Worm (Caenorhabditis elegans) whole organism, L1 larva: ENCODE measurements around the gene jud-4.

ENCODE experiments used
- egl-27 ChIP-seq, 2 experiments: fragments of 150-350 bp in 1 of 2; sonication (generic microtip); optimal IDR thresholded peaks; 3 replicates each; lab custom pipeline; 2017 to 2018; ENCODE audit warnings: missing biosample characterization in 2 of 2, missing genetic modification characterization in 2 of 2, missing genetic modification reagents in 2 of 2
- irx-1 ChIP-seq: sonication (generic microtip); optimal IDR thresholded peaks from 2 replicates; lab custom pipeline; 2016; ENCODE audit warnings: missing genetic modification characterization, missing compliant biosample characterization
- lin-39 ChIP-seq: fragments of 150-350 bp; optimal IDR thresholded peaks from 2 replicates; lab custom pipeline; 2014; ENCODE audit warnings: missing biosample characterization, missing genetic modification reagents, missing genetic modification characterization

DNA sequence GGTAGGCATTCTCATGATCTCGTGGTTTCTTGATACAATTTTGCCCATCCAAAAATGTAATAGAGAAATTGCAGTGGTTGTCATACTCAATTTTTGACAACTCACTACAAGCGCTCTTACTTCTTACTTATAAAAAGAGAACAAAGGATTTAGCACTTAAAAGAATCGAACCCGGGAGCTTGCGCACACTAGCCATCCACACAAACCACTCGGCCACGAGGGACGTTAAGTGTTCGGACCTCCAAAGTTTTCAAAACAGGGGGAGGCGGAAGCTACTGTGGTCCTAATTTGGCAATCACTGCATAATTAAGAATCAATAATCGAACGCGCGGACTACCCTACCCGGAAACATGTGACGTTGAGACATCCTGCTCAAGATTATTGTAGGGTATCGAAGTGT lies 41.2 kb upstream of the jud-4 start:
- no peak for TF ChIP-seq egl-27 (tag; optimal IDR thresholded peaks at IDR 0.05; lab: Kevin White, UChicago)
- no peak for TF ChIP-seq irx-1
- TF ChIP-seq lin-39 (tag; lab: Kevin White, UChicago): no peak
